Fruit fly (Drosophila melanogaster): Measurements from ENCODE around the gene CG14050.

CG14050 gene

dm6 chrX:2305842-2306300, 20.1 kb downstream of the CG14050 start (continued):
- TF ChIP-seq CG4360 (GFP tag; IDR thresholded peaks at IDR 0.05) (peak; percentile 99), cg (GFP tag; optimal IDR thresholded peaks at IDR 0.05) (peak; percentile 95), unc-4 (GFP tag; IDR thresholded peaks at IDR 0.05; ENCODE audit: partially characterized antibody) (peak; percentile 27; the same call in 1 of the 2 replicates), ftz-f1 (GFP tag; optimal IDR thresholded peaks at IDR 0.05) (peak; percentile 62), CG34376 (GFP tag; optimal IDR thresholded peaks at IDR 0.05) (peak; percentile 61), inv (GFP tag; IDR thresholded peaks at IDR 0.05; ENCODE audit: partially characterized antibody) (no peak), pan (optimal IDR thresholded peaks at IDR 0.05) (no peak), pan (GFP tag; optimal IDR thresholded peaks at IDR 0.05 in 1 of 2, IDR thresholded peaks at IDR 0.05 in 1 of 2) (peak in 1 of 2 experiments; percentile 11), D19A (tag; optimal IDR thresholded peaks at IDR 0.05) (peak; percentile 45), CG5245 (GFP tag; optimal IDR thresholded peaks at IDR 0.05) (no peak), abd-A (tag; optimal IDR thresholded peaks at IDR 0.05) (peak; percentile 91), B-H1 (GFP tag; IDR thresholded peaks at IDR 0.05) (no peak), CG15479 (GFP tag; optimal IDR thresholded peaks at IDR 0.05) (peak; percentile 97), HmgD (GFP tag; optimal IDR thresholded peaks at IDR 0.05) (peak; percentile 24), Scr (GFP tag; IDR thresholded peaks at IDR 0.05; ENCODE audit: partially characterized antibody) (peak; percentile 26; the same call in 1 of the 2 replicates), Hr78 (GFP tag; optimal IDR thresholded peaks at IDR 0.05) (peak in 1 of 2 experiments; percentile 30), Chrac-16 (GFP tag; optimal IDR thresholded peaks at IDR 0.05) (no peak), pros (GFP tag; optimal IDR thresholded peaks at IDR 0.05) (peak; percentile 94), h (optimal IDR thresholded peaks at IDR 0.05) (no peak), BtbVII (GFP tag; optimal IDR thresholded peaks at IDR 0.05) (no peak), Opbp (GFP tag; IDR thresholded peaks at IDR 0.05; ENCODE audit: partially characterized antibody) (no peak), Trl (optimal IDR thresholded peaks at IDR 0.05) (peak; percentile 91 to 96), Trl (GFP tag; optimal IDR thresholded peaks at IDR 0.05) (no peak), mam (GFP tag; optimal IDR thresholded peaks at IDR 0.05) (no peak), Adf1 (GFP tag; IDR thresholded peaks at IDR 0.05) (peak; percentile 98), sug (tag; optimal IDR thresholded peaks at IDR 0.05) (peak; percentile 71), exex (tag; optimal IDR thresholded peaks at IDR 0.05) (peak; percentile 27), CG3163 (GFP tag; optimal IDR thresholded peaks at IDR 0.05) (peak; percentile 98), Fer1 (GFP tag; optimal IDR thresholded peaks at IDR 0.05) (no peak), Nf-YB (GFP tag; optimal IDR thresholded peaks at IDR 0.05) (no peak), kni (GFP tag; optimal IDR thresholded peaks at IDR 0.05) (peak; percentile 96), CG10543 (GFP tag; optimal IDR thresholded peaks at IDR 0.05) (peak; percentile 31), nom (GFP tag; optimal IDR thresholded peaks at IDR 0.05) (peak; percentile 48), CG34422 (GFP tag; IDR thresholded peaks at IDR 0.05) (0 out of 3 replicates have a peak, but pooled peaks have one; percentile 8), HLH3B (GFP tag; IDR thresholded peaks at IDR 0.05) (no peak), HLHmδ (GFP tag; optimal IDR thresholded peaks at IDR 0.05) (peak; percentile 48), CG9876 (GFP tag; optimal IDR thresholded peaks at IDR 0.05) (no peak), CG4707 (GFP tag; optimal IDR thresholded peaks at IDR 0.05) (peak; percentile 33), salm (tag; optimal IDR thresholded peaks at IDR 0.05) (peak; percentile 5), gce (GFP tag; IDR thresholded peaks at IDR 0.05) (no peak), CG8281 (tag; optimal IDR thresholded peaks at IDR 0.05) (no peak), CG17385 (GFP tag; optimal IDR thresholded peaks at IDR 0.05) (peak; percentile 96), tll (GFP tag; optimal IDR thresholded peaks at IDR 0.05) (peak in 1 of 2 experiments; percentile 24), CG7271 (tag; optimal IDR thresholded peaks at IDR 0.05) (no peak), CG12769 (tag; optimal IDR thresholded peaks at IDR 0.05) (no peak), Aef1 (GFP tag; IDR thresholded peaks at IDR 0.05) (peak; percentile 61), CG6813 (GFP tag; optimal IDR thresholded peaks at IDR 0.05) (no peak), oc (tag; optimal IDR thresholded peaks at IDR 0.05) (peak; percentile 74), sqz (GFP tag; optimal IDR thresholded peaks at IDR 0.05) (peak; percentile 41), scrt (GFP tag; optimal IDR thresholded peaks at IDR 0.05) (peak; percentile 33)
